Worm (Caenorhabditis elegans) whole organism, L2 larva: Measurements from ENCODE around the gene sre-19.

Source experiments
- C34F6.9 ChIP-seq: fragments of 150-350 bp; optimal IDR thresholded peaks from 2 replicates; lab custom pipeline; 2014; ENCODE audit warnings: missing biosample characterization, missing genetic modification characterization
- F13H6.1 ChIP-seq: sonication (generic microtip); optimal IDR thresholded peaks from 2 replicates; lab custom pipeline; 2016; ENCODE audit warnings: missing genetic modification characterization, missing compliant biosample characterization
- Y55F3AM.14 ChIP-seq: fragments of 200-800 bp; sonication (Bioruptor generic); optimal IDR thresholded peaks from 2 replicates; lab custom pipeline; 2018; ENCODE audit warnings: mild to moderate bottlenecking, missing genetic modification characterization, missing compliant biosample characterization
- alr-1 ChIP-seq: fragments of 150-350 bp; optimal IDR thresholded peaks from 2 replicates; lab custom pipeline; 2014; ENCODE audit warnings: missing biosample characterization, missing genetic modification characterization
- aly-2 ChIP-seq: fragments of 150-350 bp; optimal IDR thresholded peaks from 2 replicates; lab custom pipeline; 2014; ENCODE audit warnings: missing biosample characterization, missing genetic modification characterization
- ama-1 ChIP-seq: fragments of 150-350 bp; optimal IDR thresholded peaks from 2 replicates; lab custom pipeline; 2018; ENCODE audit warnings: inconsistent platforms
- ceh-16 ChIP-seq: fragments of 150-350 bp; optimal IDR thresholded peaks from 2 replicates; lab custom pipeline; 2014; ENCODE audit warnings: missing biosample characterization, missing genetic modification characterization
- ceh-82 ChIP-seq: fragments of 150-350 bp; optimal IDR thresholded peaks from 2 replicates; lab custom pipeline; 2014; ENCODE audit warnings: missing biosample characterization, missing genetic modification characterization
- crh-2 ChIP-seq: sonication (generic microtip); optimal IDR thresholded peaks from 2 replicates; lab custom pipeline; 2017; ENCODE audit warnings: missing biosample characterization, missing genetic modification characterization
- dmd-4 ChIP-seq: sonication (generic microtip); optimal IDR thresholded peaks from 2 replicates; lab custom pipeline; 2017; ENCODE audit warnings: missing biosample characterization, missing genetic modification characterization
- elt-1 ChIP-seq: fragments of 150-350 bp; optimal IDR thresholded peaks from 2 replicates; lab custom pipeline; 2014; ENCODE audit warnings: missing biosample characterization, missing genetic modification characterization
- elt-3 ChIP-seq: sonication (generic microtip); optimal IDR thresholded peaks from 2 replicates; lab custom pipeline; 2017; ENCODE audit warnings: missing biosample characterization, missing genetic modification characterization
- fos-1 ChIP-seq: fragments of 150-350 bp; optimal IDR thresholded peaks from 2 replicates; lab custom pipeline; 2014; ENCODE audit warnings: missing biosample characterization, missing genetic modification characterization
- gmeb-1 ChIP-seq: fragments of 150-350 bp; optimal IDR thresholded peaks from 2 replicates; lab custom pipeline; 2014; ENCODE audit warnings: missing biosample characterization, missing genetic modification characterization
- lin-11 ChIP-seq: fragments of 150-350 bp; sonication (generic microtip); optimal IDR thresholded peaks from 2 replicates; lab custom pipeline; 2014; ENCODE audit warnings: missing biosample characterization, missing genetic modification characterization, inconsistent platforms, mixed read lengths
- lin-13 ChIP-seq: fragments of 150-350 bp; optimal IDR thresholded peaks from 2 replicates; lab custom pipeline; 2014; ENCODE audit warnings: missing biosample characterization, missing genetic modification reagents, missing genetic modification characterization
- lin-39 ChIP-seq: fragments of 150-350 bp; optimal IDR thresholded peaks from 2 replicates; lab custom pipeline; 2014; ENCODE audit warnings: missing biosample characterization, missing genetic modification reagents, missing genetic modification characterization
- lsy-2 ChIP-seq, 2 experiments: fragments of 150-350 bp in 1 of 2; sonication (generic microtip) in 1 of 2; optimal IDR thresholded peaks; 2 replicates each; lab custom pipeline; 2014 to 2017; ENCODE audit warnings: missing biosample characterization in 2 of 2, missing genetic modification characterization in 2 of 2
- mab-5 ChIP-seq: fragments of 150-350 bp; optimal IDR thresholded peaks from 2 replicates; lab custom pipeline; 2014; ENCODE audit warnings: missing biosample characterization, missing genetic modification characterization
- mdl-1 ChIP-seq, 2 experiments: fragments of 150-350 bp in 1 of 2; sonication (generic microtip) in 1 of 2; optimal IDR thresholded peaks; 2 replicates each; lab custom pipeline; 2017; ENCODE audit warnings: missing biosample characterization in 2 of 2, missing genetic modification characterization in 2 of 2
- nhr-10 ChIP-seq: sonication (generic microtip); optimal IDR thresholded peaks from 2 replicates; lab custom pipeline; 2017; ENCODE audit warnings: missing biosample characterization, missing genetic modification characterization
- nhr-11 ChIP-seq: fragments of 150-350 bp; optimal IDR thresholded peaks from 2 replicates; lab custom pipeline; 2014; ENCODE audit warnings: missing biosample characterization, missing genetic modification characterization
- nhr-12 ChIP-seq: fragments of 150-350 bp; optimal IDR thresholded peaks from 2 replicates; lab custom pipeline; 2014; ENCODE audit warnings: missing biosample characterization, missing genetic modification characterization
- nhr-129 ChIP-seq: fragments of 150-350 bp; optimal IDR thresholded peaks from 2 replicates; lab custom pipeline; 2014; ENCODE audit warnings: missing biosample characterization, missing genetic modification characterization
- nhr-21 ChIP-seq: fragments of 150-350 bp; optimal IDR thresholded peaks from 2 replicates; lab custom pipeline; 2014; ENCODE audit warnings: missing biosample characterization, missing genetic modification characterization
- nhr-23 ChIP-seq: fragments of 150-350 bp; optimal IDR thresholded peaks from 2 replicates; lab custom pipeline; 2014; ENCODE audit warnings: missing biosample characterization, missing genetic modification reagents, missing genetic modification characterization
- nhr-25 ChIP-seq: fragments of 150-350 bp; sonication (generic microtip); optimal IDR thresholded peaks from 3 replicates; lab custom pipeline; 2014; ENCODE audit warnings: missing biosample characterization, missing genetic modification characterization
- nhr-6 ChIP-seq: fragments of 150-350 bp; optimal IDR thresholded peaks from 2 replicates; lab custom pipeline; 2014; ENCODE audit warnings: missing biosample characterization, missing genetic modification characterization
- nhr-77 ChIP-seq: fragments of 150-350 bp; optimal IDR thresholded peaks from 2 replicates; lab custom pipeline; 2014; ENCODE audit warnings: missing biosample characterization, missing genetic modification characterization
- peb-1 ChIP-seq: fragments of 150-350 bp; optimal IDR thresholded peaks from 2 replicates; lab custom pipeline; 2014; ENCODE audit warnings: missing biosample characterization, missing genetic modification characterization
- sem-4 ChIP-seq: fragments of 150-350 bp; optimal IDR thresholded peaks from 2 replicates; lab custom pipeline; 2014; ENCODE audit warnings: missing biosample characterization, missing genetic modification reagents, missing genetic modification characterization
- skn-1 ChIP-seq: sonication (generic microtip); optimal IDR thresholded peaks from 2 replicates; lab custom pipeline; 2017; ENCODE audit warnings: missing biosample characterization, missing genetic modification characterization
- sma-3 ChIP-seq: sonication (generic microtip); optimal IDR thresholded peaks from 2 replicates; lab custom pipeline; 2016; ENCODE audit warnings: missing genetic modification reagents, missing genetic modification characterization, missing compliant biosample characterization
- sma-9 ChIP-seq, 2 experiments: fragments of 150-350 bp in 1 of 2; sonication (generic microtip) in 1 of 2; optimal IDR thresholded peaks; 2 replicates each; lab custom pipeline; 2014 to 2016; ENCODE audit warnings: missing genetic modification characterization in 2 of 2, mild to moderate bottlenecking in 1 of 2, missing biosample characterization in 1 of 2, missing compliant biosample characterization in 1 of 2, missing genetic modification reagents in 1 of 2, moderate library complexity in 1 of 2
- snpc-4 ChIP-seq: fragments of 150-350 bp; optimal IDR thresholded peaks from 2 replicates; lab custom pipeline; 2014; ENCODE audit warnings: missing biosample characterization, missing genetic modification characterization
- unc-55 ChIP-seq: fragments of 150-350 bp; sonication (generic microtip); optimal IDR thresholded peaks from 3 replicates; lab custom pipeline; 2014; ENCODE audit warnings: missing biosample characterization, missing genetic modification reagents, missing genetic modification characterization
- unc-62 ChIP-seq: fragments of 150-350 bp; optimal IDR thresholded peaks from 2 replicates; lab custom pipeline; 2014; ENCODE audit warnings: missing biosample characterization, missing genetic modification reagents, missing genetic modification characterization
- zag-1 ChIP-seq: fragments of 150-350 bp; optimal IDR thresholded peaks from 2 replicates; lab custom pipeline; 2014; ENCODE audit warnings: missing biosample characterization, missing genetic modification characterization
- ztf-1 ChIP-seq: fragments of 200-800 bp; sonication (Bioruptor generic); conservative IDR thresholded peaks from 2 replicates; pipeline ENCODE4 v1.3.6; 2022; ENCODE audit warnings: missing genetic modification characterization, missing compliant biosample characterization
- ztf-4 ChIP-seq: fragments of 150-350 bp; optimal IDR thresholded peaks from 2 replicates; lab custom pipeline; 2014; ENCODE audit warnings: missing biosample characterization, missing genetic modification characterization

sre-19 gene

DNA sequence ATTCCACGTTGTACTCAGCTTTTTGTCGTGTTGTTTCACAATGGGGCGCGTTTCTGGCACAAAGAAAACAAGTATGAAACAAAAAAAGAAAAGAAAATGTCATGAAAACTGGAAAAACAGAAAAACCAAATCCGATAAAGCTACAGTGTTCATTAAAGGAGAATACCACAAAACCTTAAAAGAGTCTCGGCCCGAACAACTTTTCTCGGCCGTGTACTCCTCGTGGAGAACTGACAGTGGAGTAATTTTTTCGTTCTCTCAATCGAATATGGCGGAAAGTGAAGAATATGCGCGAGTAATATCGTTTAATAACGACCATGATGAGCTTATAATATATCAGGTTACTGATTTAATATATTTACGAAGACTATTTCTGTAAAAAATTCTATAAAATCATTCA, 39.8 kb upstream of the sre-19 start, which contains the start of the genes tag-335 and vkmt-1:
TSS of gene tag-335 (minus strand) at position 88 of the 400 bp plus-strand sequence.
TSS of gene vkmt-1 (plus strand) at position 219 of the 400 bp plus-strand sequence.
- TF ChIP-seq crh-2 (tag; lab: Kevin White, UChicago) (peak; percentile 18), ztf-4 (tag; lab: Kevin White, UChicago) (no peak), nhr-11 (tag; lab: Kevin White, UChicago) (no peak), elt-3 (tag; lab: Kevin White, UChicago) (no peak), skn-1 (tag; lab: Kevin White, UChicago) (no peak), gmeb-1 (tag; lab: Kevin White, UChicago) (no peak), nhr-129 (tag; lab: Kevin White, UChicago) (peak; percentile 63), lin-11 (tag; lab: Kevin White, UChicago) (no peak), lsy-2 (tag; optimal IDR thresholded peaks at IDR 0.05; lab: Kevin White, UChicago) (peak in 1 of 2 experiments; percentile 68), zag-1 (tag; lab: Kevin White, UChicago) (no peak)

DNA sequence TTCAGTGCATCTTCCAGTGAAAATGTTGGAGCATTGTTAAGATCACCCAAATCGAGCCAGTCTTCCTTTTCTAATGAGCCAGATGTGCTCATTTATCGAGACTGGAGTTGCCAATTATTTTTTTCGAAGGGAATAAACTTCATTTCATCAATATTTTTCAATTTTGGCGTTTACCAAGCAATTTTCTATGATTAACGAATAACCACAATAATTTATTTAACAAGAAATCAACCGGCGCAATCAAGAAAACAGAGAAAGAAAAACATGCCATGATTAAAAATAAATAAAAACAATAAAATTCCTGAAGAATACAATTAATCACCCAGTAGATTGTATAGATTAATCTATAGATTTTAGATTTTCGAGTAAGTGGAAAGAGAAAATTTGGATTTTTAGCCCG, 37.1 kb upstream of the sre-19 start, which contains the start of gene vps-8:
TSS of gene vps-8 (minus strand) at position 101 of the 400 bp plus-strand sequence.
- TF ChIP-seq unc-62 (GFP tag; lab: Kevin White, UChicago) (no peak), dmd-4 (tag; lab: Kevin White, UChicago) (no peak), crh-2 (tag; lab: Kevin White, UChicago) (no peak), snpc-4 (tag; lab: Kevin White, UChicago) (no peak), ama-1 (lab: Kevin White, UChicago) (no peak)

DNA sequence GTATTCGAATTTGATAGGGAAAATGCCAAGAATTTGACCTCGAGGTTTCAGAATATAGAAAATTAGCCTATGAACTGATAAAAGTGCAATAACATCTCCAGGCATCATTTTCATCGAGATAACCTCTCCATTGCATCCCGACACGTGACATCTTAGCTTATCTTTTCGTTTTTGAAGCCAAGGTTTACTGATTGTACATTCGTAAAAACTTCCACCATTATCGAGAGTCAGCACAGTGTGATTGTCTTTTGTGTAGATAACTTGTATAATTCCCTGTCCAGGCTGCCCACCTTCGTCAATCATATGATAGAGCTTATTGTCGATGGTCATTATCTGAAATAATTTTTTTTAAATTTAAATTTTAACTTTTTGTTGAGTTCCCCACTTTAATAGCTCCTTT, 35.6 kb upstream of the sre-19 start:
- TF ChIP-seq nhr-12 (tag; lab: Kevin White, UChicago) (no peak), nhr-129 (tag; lab: Kevin White, UChicago) (peak; percentile 22), lin-13 (GFP tag; lab: Kevin White, UChicago) (no peak), gmeb-1 (tag; lab: Kevin White, UChicago) (peak; percentile 5)

DNA sequence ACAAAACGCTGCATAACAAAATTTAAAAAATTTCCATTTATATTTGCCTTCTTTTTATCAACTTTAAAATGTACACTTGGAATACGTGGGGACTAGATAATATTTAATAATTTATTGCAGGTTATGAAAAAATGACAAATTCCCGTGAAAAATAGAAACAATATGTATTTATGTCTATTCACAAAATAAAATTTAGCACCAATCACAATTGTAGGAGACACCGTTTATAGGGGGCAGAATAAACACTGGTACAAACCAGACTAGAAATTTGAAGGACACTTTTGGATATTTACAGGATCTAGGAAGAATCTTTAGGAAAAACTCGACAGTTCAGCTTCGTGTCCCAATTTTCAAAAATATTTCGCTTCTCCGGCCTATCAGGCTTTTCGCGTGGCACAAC, 31.6 kb upstream of the sre-19 start, which contains the start of gene C42C1.3:
TSS of gene C42C1.3 (minus strand) at position 101 of the 400 bp plus-strand sequence.
- TF ChIP-seq ztf-1 = no peak
- TF ChIP-seq Y55F3AM.14 (GFP tag; lab: Kevin White, UChicago) = no peak
- no peak for TF ChIP-seq lsy-2 (tag; optimal IDR thresholded peaks at IDR 0.05; lab: Kevin White, UChicago)
- no peak for TF ChIP-seq lin-39 (tag; lab: Kevin White, UChicago)
- TF ChIP-seq zag-1 (tag; lab: Kevin White, UChicago) = no peak
- no peak for TF ChIP-seq crh-2 (tag; lab: Kevin White, UChicago)
- no peak for TF ChIP-seq F13H6.1 (tag; lab: Kevin White, UChicago)
- no peak for TF ChIP-seq mdl-1 (tag; optimal IDR thresholded peaks at IDR 0.05; lab: Kevin White, UChicago)
- no peak for TF ChIP-seq C34F6.9
- no peak for TF ChIP-seq elt-3 (tag; lab: Kevin White, UChicago)
- TF ChIP-seq unc-55 (GFP tag; lab: Kevin White, UChicago) = no peak

DNA sequence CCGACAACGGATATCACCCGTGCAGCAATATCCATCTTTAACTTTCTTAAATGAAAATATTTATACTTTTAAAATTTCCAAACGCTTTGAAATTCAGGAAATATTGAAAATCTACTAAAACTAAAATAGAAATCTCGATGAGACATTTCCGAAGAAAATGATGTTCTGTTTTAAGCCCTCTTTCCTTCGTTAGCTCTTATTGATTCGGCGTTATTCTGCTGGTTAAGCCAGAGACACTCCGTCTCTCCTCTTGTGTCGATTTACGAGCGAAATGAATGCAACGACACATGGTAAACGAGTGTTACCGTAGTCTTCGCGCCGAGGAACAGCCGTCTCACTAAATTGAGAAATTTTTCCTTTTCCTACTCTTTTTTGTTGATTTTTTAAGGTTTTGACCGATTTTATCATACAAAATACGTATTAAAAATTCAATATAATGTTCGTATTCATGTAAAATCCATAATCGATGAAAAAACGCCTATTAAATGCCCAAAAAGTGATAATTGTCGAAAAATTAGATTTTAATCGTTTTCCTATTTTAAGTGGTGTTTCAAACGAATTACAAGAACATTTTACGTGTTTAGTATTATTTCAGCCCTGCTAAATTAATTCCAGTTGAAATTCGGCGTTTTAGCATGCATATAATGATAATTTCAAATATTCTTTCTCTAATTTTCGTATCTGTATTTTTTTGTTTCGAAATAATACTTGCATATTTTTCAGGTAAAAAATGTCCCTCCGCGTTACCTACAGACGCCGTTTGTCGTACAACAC, 29.7 kb upstream of the sre-19 start, which contains the start of the genes ppm-1.H and rpl-34:
TSS of gene ppm-1.H (minus strand) at position 51 of the 774 bp plus-strand sequence.
TSS of gene rpl-34 (plus strand) at position 724 of the 774 bp plus-strand sequence.
- TF ChIP-seq ama-1 (lab: Kevin White, UChicago) = no peak
- TF ChIP-seq nhr-11 (tag; lab: Kevin White, UChicago) = no peak
- TF ChIP-seq ztf-1 = no peak
- no peak for TF ChIP-seq elt-3 (tag; lab: Kevin White, UChicago)
- peak; percentile 4 for TF ChIP-seq zag-1 (tag; lab: Kevin White, UChicago)
- peak; percentile 22 for TF ChIP-seq nhr-21 (tag; lab: Kevin White, UChicago)
- no peak for TF ChIP-seq sma-3 (GFP tag; lab: Kevin White, UChicago)
- peak; percentile 74 for TF ChIP-seq C34F6.9
- TF ChIP-seq mab-5 (tag; lab: Kevin White, UChicago) = no peak
- TF ChIP-seq nhr-129 (tag; lab: Kevin White, UChicago) = peak; percentile 98
- TF ChIP-seq ceh-82 (tag; lab: Kevin White, UChicago) = no peak
- TF ChIP-seq gmeb-1 (tag; lab: Kevin White, UChicago) = peak; percentile 42
- TF ChIP-seq nhr-25 = no peak
- no peak for TF ChIP-seq ceh-16 (tag; lab: Kevin White, UChicago)
- no peak for TF ChIP-seq aly-2 (tag; lab: Kevin White, UChicago)
- peak; percentile 43 for TF ChIP-seq fos-1 (tag; lab: Kevin White, UChicago)
- no peak for TF ChIP-seq mdl-1 (tag; optimal IDR thresholded peaks at IDR 0.05; lab: Kevin White, UChicago)
- peak; percentile 40 for TF ChIP-seq snpc-4 (tag; lab: Kevin White, UChicago)
- peak; percentile 18 for TF ChIP-seq sem-4 (tag; lab: Kevin White, UChicago)
- TF ChIP-seq crh-2 (tag; lab: Kevin White, UChicago) = peak; percentile 74
- TF ChIP-seq nhr-10 (tag; lab: Kevin White, UChicago) = no peak
- TF ChIP-seq skn-1 (tag; lab: Kevin White, UChicago) = no peak
- TF ChIP-seq alr-1 (tag; lab: Kevin White, UChicago) = no peak
- no peak for TF ChIP-seq peb-1 (tag; lab: Kevin White, UChicago)
- TF ChIP-seq elt-1 (tag; lab: Kevin White, UChicago) = no peak
- peak; percentile 95 for TF ChIP-seq unc-55 (GFP tag; lab: Kevin White, UChicago)
- TF ChIP-seq lin-11 (tag; lab: Kevin White, UChicago) = peak; percentile 59
- no peak for TF ChIP-seq nhr-77 (tag; lab: Kevin White, UChicago)
- TF ChIP-seq nhr-23 (tag; lab: Kevin White, UChicago) = no peak
- peak; percentile 51 for TF ChIP-seq sma-9 (GFP tag; optimal IDR thresholded peaks at IDR 0.05; lab: Kevin White, UChicago)
- TF ChIP-seq sma-9 (tag; optimal IDR thresholded peaks at IDR 0.05; lab: Kevin White, UChicago) = no peak
- peak; percentile 71 for TF ChIP-seq lin-13 (GFP tag; lab: Kevin White, UChicago)
- TF ChIP-seq nhr-6 (tag; lab: Kevin White, UChicago) = no peak
